Worm (Caenorhabditis elegans) whole organism, dauer: ENCODE results near the gene M02D8.2.
"Not testable (repeated sequence)": the region's sequence is repeated elsewhere in the genome, so short reads cannot be mapped to it uniquely, and the experiment has no call there.

ENCODE experiments used
- unc-62 ChIP-seq: sonication (generic microtip); optimal IDR thresholded peaks from 2 replicates; lab custom pipeline; 2017; ENCODE audit warnings: missing biosample characterization, missing genetic modification reagents, missing genetic modification characterization

Gene M02D8.2

ce11 chrX:8723127-8723600, 16.3 kb upstream of the M02D8.2 start, which contains the start of gene tnt-2:
Gene tnt-2 (minus strand): TSS chrX:8723550.
- TF ChIP-seq unc-62 (GFP tag; lab: Kevin White, UChicago): no peak

DNA sequence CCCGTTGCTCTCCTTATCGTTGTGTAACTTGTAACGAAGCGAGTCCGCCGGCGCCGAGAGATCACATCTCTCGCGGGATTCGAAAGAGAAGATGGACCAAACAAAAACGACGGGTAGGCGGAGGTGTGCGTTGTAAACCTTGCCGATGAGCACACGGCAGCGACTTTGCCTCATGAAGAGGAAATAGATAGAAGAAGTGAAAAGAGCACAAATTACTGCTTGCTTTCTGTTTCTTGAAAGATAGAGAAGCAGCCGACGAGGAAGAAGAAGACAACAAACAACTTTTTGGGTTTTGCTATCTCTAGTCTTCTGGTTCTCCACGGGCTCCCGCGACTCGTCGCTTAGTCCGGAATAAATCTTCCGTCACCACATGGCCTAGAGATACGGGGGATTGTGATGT, 15.6 kb upstream of the M02D8.2 start:
- TF ChIP-seq unc-62 (GFP tag; lab: Kevin White, UChicago): no peak

ce11 chrX:8727306-8727705, 12.2 kb upstream of the M02D8.2 start, which contains the start of gene EGAP4.1:
Gene EGAP4.1 (minus strand): TSS chrX:8727406.
- no peak for TF ChIP-seq unc-62 (GFP tag; lab: Kevin White, UChicago)

DNA sequence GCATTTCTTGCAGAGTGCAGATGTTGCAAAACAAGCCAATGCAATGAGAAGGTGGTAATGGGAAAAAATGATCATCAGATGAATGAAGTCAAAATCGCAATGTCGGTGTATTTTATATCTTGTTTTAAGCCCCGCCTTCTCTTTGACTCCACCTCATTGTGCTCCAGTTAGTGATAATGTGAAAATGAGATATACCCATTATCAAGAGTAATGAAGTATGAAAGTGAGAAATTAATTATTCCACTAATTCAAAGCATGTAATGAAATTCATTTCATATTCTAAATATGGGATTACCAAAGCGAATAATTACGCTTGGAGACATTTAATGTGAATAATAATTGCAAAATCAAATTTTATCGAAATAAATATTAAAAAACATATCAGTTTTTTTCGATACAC, 7.7 kb upstream of the M02D8.2 start, which contains the start of gene M02D8.6:
TSS of gene M02D8.6 (minus strand) at position 101 of the 400 bp plus-strand sequence.
- TF ChIP-seq unc-62 (GFP tag; lab: Kevin White, UChicago): not testable (repeated sequence)

DNA sequence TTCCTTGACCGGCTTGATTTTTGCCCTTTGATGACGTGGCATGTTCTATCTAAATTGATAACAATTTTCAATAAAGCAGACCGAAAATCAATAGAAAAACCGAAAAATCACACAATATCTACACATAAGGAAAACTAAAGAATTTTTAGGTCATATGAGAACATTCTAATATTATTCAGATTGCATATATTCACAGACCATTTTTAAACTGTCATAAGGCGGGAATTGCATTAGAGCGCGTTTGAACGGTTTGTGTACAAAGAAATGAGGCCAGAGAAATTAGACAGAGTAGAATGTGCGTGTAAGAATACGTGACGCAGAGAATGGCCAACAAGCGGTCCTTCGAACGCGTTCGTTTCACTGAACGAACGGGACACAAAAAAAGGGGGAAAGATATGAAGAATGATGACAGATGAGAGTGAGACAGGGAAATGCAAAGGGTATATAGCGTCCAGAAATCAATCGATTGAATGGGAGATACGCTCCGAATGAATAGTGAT, 2.5 kb upstream of the M02D8.2 start, which contains the start of gene M02D8.3:
TSS of gene M02D8.3 (minus strand) at position 51 of the 500 bp plus-strand sequence.
- TF ChIP-seq unc-62 (GFP tag; lab: Kevin White, UChicago): no peak

DNA sequence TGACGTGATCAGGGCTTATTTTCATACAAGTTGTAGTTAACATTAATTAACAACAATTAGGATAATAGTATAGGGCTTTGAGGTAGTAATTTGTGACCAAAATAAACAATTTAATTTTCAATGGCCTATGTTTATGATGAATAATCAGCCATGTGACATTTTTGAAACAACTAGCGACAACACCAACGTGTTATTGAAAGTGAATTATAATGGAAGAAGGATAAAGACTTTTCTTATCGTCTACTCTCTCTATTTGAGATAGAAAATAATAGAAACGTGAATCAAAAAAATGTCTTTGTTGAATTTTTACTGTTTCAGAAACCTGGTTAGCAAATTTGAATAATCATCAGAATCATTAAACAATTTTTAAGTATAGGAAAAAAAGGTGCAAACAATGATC, 1.7 kb upstream of the M02D8.2 start:
- no peak for TF ChIP-seq unc-62 (GFP tag; lab: Kevin White, UChicago)

- TF ChIP-seq unc-62 (GFP tag; lab: Kevin White, UChicago): no peak
Observed at ce11 chrX:8741629-8742170, 2.2 kb downstream of the M02D8.2 start.

DNA sequence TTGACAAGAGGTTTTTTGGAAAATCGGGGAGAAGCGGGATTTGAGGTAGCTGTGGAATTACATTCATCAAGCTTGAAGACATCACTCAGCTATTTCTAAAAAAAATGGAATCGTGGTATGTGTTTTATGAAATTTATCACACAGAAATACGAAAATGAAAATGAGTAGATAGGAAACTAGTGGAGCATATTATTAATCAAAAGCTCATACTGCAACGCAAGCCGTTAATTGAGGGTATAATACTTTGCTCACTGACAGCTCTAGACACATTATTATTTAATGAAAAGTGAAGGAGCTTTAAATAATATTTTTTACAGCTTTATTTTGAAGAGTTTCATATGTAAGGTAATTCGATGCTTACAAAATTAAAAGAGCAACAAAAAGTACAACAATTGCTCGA, 3.4 kb downstream of the M02D8.2 start, which contains the start of gene M02D8.7:
TSS of gene M02D8.7 (minus strand) at position 101 of the 400 bp plus-strand sequence.
- TF ChIP-seq unc-62 (GFP tag; lab: Kevin White, UChicago): no peak

ce11 chrX:8744192-8744985, 4.9 kb downstream of the M02D8.2 start:
- no peak for TF ChIP-seq unc-62 (GFP tag; lab: Kevin White, UChicago)

ce11 chrX:8745524-8745923, 6.1 kb downstream of the M02D8.2 start:
- TF ChIP-seq unc-62 (GFP tag; lab: Kevin White, UChicago): no peak

DNA sequence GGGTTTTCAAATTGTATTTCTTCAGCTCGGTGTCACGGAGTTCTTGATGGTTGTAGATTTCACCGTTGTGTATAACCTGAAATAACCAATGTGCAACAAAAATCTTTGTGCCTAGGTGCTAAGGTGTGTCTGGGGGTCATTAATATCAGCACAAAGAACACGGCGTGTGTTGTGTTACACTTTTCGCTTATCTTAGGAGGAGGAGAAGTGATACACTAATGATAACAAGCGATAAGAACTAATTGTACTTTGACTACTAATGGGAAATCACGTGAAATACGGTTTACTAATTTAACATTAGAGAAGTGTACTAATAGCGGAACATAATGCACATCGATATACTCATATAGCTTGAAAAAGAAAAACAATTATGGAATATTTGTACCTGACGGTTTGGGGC, 10.7 kb downstream of the M02D8.2 start:
- no peak for TF ChIP-seq unc-62 (GFP tag; lab: Kevin White, UChicago)

DNA sequence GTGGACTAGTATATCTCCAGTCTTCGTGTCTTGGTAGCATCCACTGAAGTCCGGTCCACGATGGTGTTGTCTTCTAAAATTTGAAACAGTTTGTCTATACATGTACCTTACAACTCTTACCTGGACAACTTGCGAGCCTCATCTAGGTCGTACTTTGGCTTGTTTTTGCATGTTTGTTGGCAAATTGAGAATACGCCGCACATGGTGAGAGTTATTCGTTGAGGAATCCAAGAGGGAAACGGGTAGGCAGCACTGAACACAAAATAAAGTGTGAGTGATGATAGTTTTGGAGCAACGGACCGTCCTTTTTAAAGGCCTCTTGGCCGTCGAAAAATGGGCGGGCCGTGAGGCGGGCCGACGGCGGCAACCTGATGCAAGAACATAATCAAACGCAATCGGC, 11.2 kb downstream of the M02D8.2 start, which contains the start of gene asns-2:
TSS of gene asns-2 (minus strand) at position 282 of the 400 bp plus-strand sequence.
- TF ChIP-seq unc-62 (GFP tag; lab: Kevin White, UChicago): no peak

ce11 chrX:8752546-8752945, 13.1 kb downstream of the M02D8.2 start:
- no peak for TF ChIP-seq unc-62 (GFP tag; lab: Kevin White, UChicago)

- TF ChIP-seq unc-62 (GFP tag; lab: Kevin White, UChicago): no peak
Observed at ce11 chrX:8754285-8754795, 14.9 kb downstream of the M02D8.2 start.

DNA sequence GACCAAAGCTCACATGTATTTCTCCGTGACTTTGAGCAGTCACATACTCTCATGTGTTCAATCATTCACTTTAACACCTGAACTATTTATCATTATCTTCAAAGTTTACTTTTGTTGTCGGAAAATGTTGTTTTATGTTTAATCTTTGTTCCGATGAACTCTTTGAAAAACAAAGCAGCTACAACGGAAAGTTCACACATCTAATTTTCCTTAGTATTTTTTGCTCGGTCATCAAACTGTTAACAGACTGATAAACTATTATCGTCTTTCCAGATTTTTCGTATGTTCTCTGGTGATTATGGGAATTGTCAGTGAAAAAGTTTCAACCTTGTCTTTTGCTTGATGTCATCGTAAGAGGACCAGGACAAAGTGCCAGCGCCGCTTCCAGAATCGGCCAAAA, 16.5 kb downstream of the M02D8.2 start:
- TF ChIP-seq unc-62 (GFP tag; lab: Kevin White, UChicago): no peak

DNA sequence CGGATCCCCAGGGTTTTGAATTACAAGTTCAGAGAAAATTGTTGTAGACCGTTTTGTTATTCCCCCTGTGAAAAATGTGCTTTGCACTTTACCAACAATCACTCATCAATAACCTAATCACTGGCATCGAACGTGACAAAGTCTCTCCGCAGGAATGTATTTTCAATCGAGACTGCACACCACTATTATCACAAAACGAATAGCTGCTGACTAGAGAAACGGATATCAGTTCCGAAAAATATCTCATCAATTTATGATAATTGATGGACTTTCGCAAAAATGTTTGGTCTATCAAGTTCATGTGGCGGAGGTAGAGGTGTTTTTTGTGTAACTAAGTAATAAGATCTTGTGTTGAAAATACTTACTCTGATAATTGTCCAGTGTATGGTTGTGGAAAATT, 21.6 kb downstream of the M02D8.2 start:
- TF ChIP-seq unc-62 (GFP tag; lab: Kevin White, UChicago): no peak
